Worm (Caenorhabditis elegans) whole organism, dauer: ENCODE measurements around the gene H35B03.2.

Source experiments
- unc-62 ChIP-seq: sonication (generic microtip); optimal IDR thresholded peaks from 2 replicates; lab custom pipeline; 2017; ENCODE audit warnings: missing biosample characterization, missing genetic modification reagents, missing genetic modification characterization

Gene H35B03.2

ce11 chrIV:5731597-5731996, at the start of gene H35B03.2:
H35B03.2 (minus strand) TSS chrIV:5731674.
- TF ChIP-seq unc-62, result no peak

ce11 chrIV:5780234-5780788, 48.8 kb upstream of the H35B03.2 start:
- TF ChIP-seq unc-62, result no peak

DNA sequence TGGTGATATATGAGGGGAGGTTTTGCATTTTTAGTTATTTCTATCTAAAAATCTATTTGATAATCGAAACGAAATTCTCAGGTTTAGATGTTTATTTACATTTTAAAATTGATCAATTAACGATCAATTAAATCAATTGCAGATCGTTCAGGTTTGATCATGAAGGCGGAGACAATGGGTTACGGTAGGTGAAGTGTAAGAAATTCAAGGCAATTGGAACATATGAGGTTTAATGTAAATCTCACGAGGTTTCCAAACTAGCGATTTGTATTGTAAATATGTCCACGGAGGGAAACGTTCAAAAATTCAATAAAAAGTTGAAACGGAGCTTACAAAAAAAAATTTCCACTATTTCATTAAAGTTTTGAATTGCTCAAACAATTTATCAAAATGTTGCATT, 48.1 kb upstream of the H35B03.2 start:
- TF ChIP-seq unc-62, result no peak

ce11 chrIV:5778342-5778741, 46.9 kb upstream of the H35B03.2 start:
- TF ChIP-seq unc-62, result no peak

- TF ChIP-seq unc-62, result no peak
Observed at ce11 chrIV:5766804-5767203, 35.3 kb upstream of the H35B03.2 start.

ce11 chrIV:5765652-5766051, 34.2 kb upstream of the H35B03.2 start:
- TF ChIP-seq unc-62, result no peak

ce11 chrIV:5764392-5764791, 32.9 kb upstream of the H35B03.2 start:
- no peak for TF ChIP-seq unc-62

DNA sequence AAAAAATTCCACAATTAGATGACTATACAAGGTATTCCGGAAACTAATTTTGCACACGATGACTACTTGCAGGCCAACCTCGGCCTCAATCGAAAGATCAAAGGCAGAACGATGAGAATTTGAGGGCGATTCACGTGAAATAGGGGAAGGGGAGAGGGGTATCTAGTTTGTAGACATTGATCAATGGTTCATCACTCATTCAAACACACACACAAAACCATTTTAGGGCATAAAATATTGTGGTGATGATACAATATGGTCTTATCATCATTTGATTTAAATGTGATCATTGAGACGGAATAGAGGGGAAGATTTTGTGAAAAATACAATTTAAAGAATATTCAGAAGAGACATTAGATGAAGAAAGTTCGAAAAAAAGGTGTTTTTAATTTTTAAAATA, 31.3 kb upstream of the H35B03.2 start:
- no peak for TF ChIP-seq unc-62

DNA sequence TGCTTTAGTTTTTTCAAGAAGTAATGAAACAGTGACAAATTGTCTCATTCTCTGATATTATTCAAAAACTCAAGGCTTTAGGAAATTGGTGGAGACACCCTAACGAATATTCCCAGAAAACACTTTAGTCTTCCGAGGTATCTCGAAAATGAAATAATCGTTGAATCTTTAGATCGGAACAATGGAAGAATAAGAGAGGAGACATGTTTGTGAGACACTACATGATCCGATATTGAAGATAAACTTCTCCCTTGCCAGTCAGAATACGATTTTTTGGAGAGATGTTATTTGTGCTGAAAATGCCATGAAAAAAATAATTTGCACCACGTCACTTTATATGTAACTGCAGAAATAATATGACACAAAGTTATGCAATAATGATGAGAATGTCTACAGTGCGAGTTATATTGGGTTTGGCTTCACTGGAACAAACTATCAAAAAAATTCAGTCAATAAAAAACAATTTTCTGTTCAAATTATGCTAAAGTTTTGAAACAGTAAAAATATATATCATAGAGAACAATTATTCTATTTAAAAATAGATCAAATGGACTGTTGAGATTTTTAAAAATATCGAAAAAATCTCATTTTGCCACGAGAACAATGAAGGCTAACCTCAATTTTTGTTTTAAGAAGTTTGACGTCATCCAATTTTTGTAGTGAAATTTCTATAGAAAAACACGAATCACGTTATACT, 29.9 kb upstream of the H35B03.2 start:
- no peak for TF ChIP-seq unc-62

- TF ChIP-seq unc-62, result no peak
Observed at ce11 chrIV:5760656-5761055, 29.2 kb upstream of the H35B03.2 start.

ce11 chrIV:5758695-5759094, 27.2 kb upstream of the H35B03.2 start:
- no peak for TF ChIP-seq unc-62

DNA sequence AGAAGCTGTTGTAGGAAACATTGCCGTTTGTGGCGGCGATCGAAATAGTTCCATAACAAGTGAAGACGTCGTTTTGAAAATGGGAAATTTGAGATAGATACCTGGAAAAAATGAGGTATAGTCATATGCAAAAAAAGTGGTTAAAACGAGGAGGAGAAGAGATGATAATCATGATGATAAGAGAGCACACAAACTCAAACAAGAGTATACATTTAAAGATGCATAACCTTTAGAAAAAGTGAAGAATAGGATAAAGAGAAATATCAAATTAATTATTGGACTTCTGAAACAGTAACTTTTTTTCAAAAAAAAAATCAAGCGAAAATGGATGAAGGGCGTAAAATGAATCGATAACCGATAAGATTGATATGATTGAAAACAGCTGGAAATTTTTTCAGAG, 26.3 kb upstream of the H35B03.2 start, which contains the start of gene nhr-46:
TSS of gene nhr-46 (minus strand) at position 101 of the 400 bp plus-strand sequence.
- no peak for TF ChIP-seq unc-62

- TF ChIP-seq unc-62, result no peak
Observed at ce11 chrIV:5755922-5756321, 24.4 kb upstream of the H35B03.2 start.

ce11 chrIV:5754821-5755220, 23.3 kb upstream of the H35B03.2 start:
- TF ChIP-seq unc-62, result no peak

ce11 chrIV:5753954-5754543, 22.6 kb upstream of the H35B03.2 start:
- no peak for TF ChIP-seq unc-62

DNA sequence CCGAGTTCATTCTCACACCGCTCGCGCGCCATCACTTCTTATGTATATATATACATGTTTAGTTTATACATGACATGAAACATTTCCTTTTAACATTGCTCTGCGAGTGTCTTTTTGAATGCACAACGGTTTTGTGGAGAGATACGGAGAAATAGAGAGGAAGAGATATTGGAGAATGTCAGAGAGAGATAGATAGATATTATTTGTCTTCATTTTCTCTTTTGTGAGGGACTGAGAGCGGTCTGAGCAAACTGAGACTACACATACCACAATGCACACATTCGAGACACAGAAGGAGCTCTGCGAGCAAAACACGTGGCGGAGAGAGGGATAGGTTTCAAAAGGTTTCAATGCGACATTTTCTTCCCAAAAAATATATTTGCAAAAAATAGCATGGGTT, 21.8 kb upstream of the H35B03.2 start:
- no peak for TF ChIP-seq unc-62

- no peak for TF ChIP-seq unc-62
Observed at ce11 chrIV:5752704-5753103, 21.2 kb upstream of the H35B03.2 start.

ce11 chrIV:5751997-5752396, 20.5 kb upstream of the H35B03.2 start:
- no peak for TF ChIP-seq unc-62
